Worm (Caenorhabditis elegans): ENCODE measurements around the gene hphd-1.

hphd-1 gene

ce11 chrII:12944587-12945126, 51.7 kb downstream of the hphd-1 start (continued):
- peak; percentile 96 for TF ChIP-seq elt-2 (tag; optimal IDR thresholded peaks at IDR 0.05)
- TF ChIP-seq dsc-1 (tag; optimal IDR thresholded peaks at IDR 0.05) = peak; percentile 97
- TF ChIP-seq mef-2 (tag; optimal IDR thresholded peaks at IDR 0.05) = peak; percentile 77
- TF ChIP-seq lsy-2 (tag; optimal IDR thresholded peaks at IDR 0.05) = peak; percentile 79 to 85
- TF ChIP-seq dpl-1 (GFP tag; optimal IDR thresholded peaks at IDR 0.05) = peak; percentile 57 to 71 (median 69)
- TF ChIP-seq sox-4 (tag; optimal IDR thresholded peaks at IDR 0.05) = peak; percentile 81
- TF ChIP-seq nhr-237 (tag; optimal IDR thresholded peaks at IDR 0.05) = peak; percentile 46
- peak; percentile 12 to 74 for TF ChIP-seq egl-27 (tag; optimal IDR thresholded peaks at IDR 0.05)
- peak; percentile 39 for TF ChIP-seq F16B12.6 (tag; optimal IDR thresholded peaks at IDR 0.05)
- peak; percentile 89 for TF ChIP-seq C04F5.9 (tag; optimal IDR thresholded peaks at IDR 0.05)
- TF ChIP-seq alr-1 (tag; optimal IDR thresholded peaks at IDR 0.05; ENCODE audit: borderline replicate concordance) = no peak
- TF ChIP-seq nhr-85 (tag) = peak; percentile 97
- no peak for TF ChIP-seq vab-15 (tag; optimal IDR thresholded peaks at IDR 0.05)
- TF ChIP-seq fkh-4 (tag; optimal IDR thresholded peaks at IDR 0.05; ENCODE audit: borderline replicate concordance) = peak; percentile 44
- peak; percentile 92 for TF ChIP-seq nhr-77 (tag; optimal IDR thresholded peaks at IDR 0.05)
- TF ChIP-seq fkh-10 (GFP tag; optimal IDR thresholded peaks at IDR 0.05) = peak; percentile 70
- TF ChIP-seq nhr-90 (tag; optimal IDR thresholded peaks at IDR 0.05; ENCODE audit: poor library complexity) = peak; percentile 99
- TF ChIP-seq isw-1 (GFP tag; IDR thresholded peaks at IDR 0.05) = peak; percentile 84
- TF ChIP-seq mep-1 (tag; optimal IDR thresholded peaks at IDR 0.05) = peak; percentile 80
- no peak for TF ChIP-seq zag-1 (tag; optimal IDR thresholded peaks at IDR 0.05)
- TF ChIP-seq tlp-1 (tag; optimal IDR thresholded peaks at IDR 0.05) = no peak
- TF ChIP-seq jun-1 (tag; optimal IDR thresholded peaks at IDR 0.05) = peak; percentile 88
- TF ChIP-seq nhr-11 (tag; optimal IDR thresholded peaks at IDR 0.05) = peak; percentile 70
- TF ChIP-seq snpc-4 (tag; optimal IDR thresholded peaks at IDR 0.05) = peak; percentile 100
- no peak for TF ChIP-seq sptf-1 (tag; optimal IDR thresholded peaks at IDR 0.05)
- no peak for TF ChIP-seq nhr-12 (tag; optimal IDR thresholded peaks at IDR 0.05)
- 0 out of 2 replicates have a peak, but pooled peaks have one; percentile 5 for TF ChIP-seq ets-5 (GFP tag; IDR thresholded peaks at IDR 0.05)
- TF ChIP-seq fkh-8 (tag; optimal IDR thresholded peaks at IDR 0.05) = peak; percentile 95
- TF ChIP-seq tbx-2 (tag; optimal IDR thresholded peaks at IDR 0.05) = peak; percentile 94
- peak; percentile 35 for TF ChIP-seq lin-15B (tag; optimal IDR thresholded peaks at IDR 0.05)
- TF ChIP-seq aha-1 (tag; optimal IDR thresholded peaks at IDR 0.05) = peak; percentile 25
- TF ChIP-seq ceh-8 (GFP tag; optimal IDR thresholded peaks at IDR 0.05) = peak; percentile 95
- TF ChIP-seq lin-13 (GFP tag; optimal IDR thresholded peaks at IDR 0.05) = peak; percentile 86
- TF ChIP-seq C16A3.4 (tag; optimal IDR thresholded peaks at IDR 0.05) = peak; percentile 63
- TF ChIP-seq elt-3 (tag; optimal IDR thresholded peaks at IDR 0.05) = peak; percentile 31 to 82 (median 52)
- TF ChIP-seq nhr-20 (tag; optimal IDR thresholded peaks at IDR 0.05) = peak; percentile 97
- peak; percentile 98 for TF ChIP-seq swsn-7 (tag; optimal IDR thresholded peaks at IDR 0.05)
- peak; percentile 76 for TF ChIP-seq skn-1 (tag; optimal IDR thresholded peaks at IDR 0.05)
- peak; percentile 87 for TF ChIP-seq efl-3 (GFP tag; optimal IDR thresholded peaks at IDR 0.05)
- TF ChIP-seq irx-1 (tag; optimal IDR thresholded peaks at IDR 0.05) = peak; percentile 95
- peak; percentile 98 for TF ChIP-seq nhr-19 (GFP tag; conservative IDR thresholded peaks at IDR 0.05)
- TF ChIP-seq ceh-88 (GFP tag; IDR thresholded peaks at IDR 0.05) = peak; percentile 89
- TF ChIP-seq egl-13 (tag; optimal IDR thresholded peaks at IDR 0.05) = peak; percentile 96
- peak; percentile 95 for TF ChIP-seq lin-14 (GFP tag; optimal IDR thresholded peaks at IDR 0.05)
- peak; percentile 55 to 95 for TF ChIP-seq ztf-11 (tag; optimal IDR thresholded peaks at IDR 0.05)
- TF ChIP-seq aly-2 (tag; optimal IDR thresholded peaks at IDR 0.05) = peak; percentile 93
- peak; percentile 62 for TF ChIP-seq pqm-1 (tag; optimal IDR thresholded peaks at IDR 0.05)
- no peak for TF ChIP-seq unc-62 (GFP tag; optimal IDR thresholded peaks at IDR 0.05)
- peak; percentile 91 for TF ChIP-seq lin-39 (tag; optimal IDR thresholded peaks at IDR 0.05)
- peak; percentile 49 for TF ChIP-seq hlh-4 (tag; optimal IDR thresholded peaks at IDR 0.05)
- TF ChIP-seq blmp-1 (tag; optimal IDR thresholded peaks at IDR 0.05) = peak; percentile 43
- TF ChIP-seq grh-1 (GFP tag; IDR thresholded peaks at IDR 0.05) = peak; percentile 97
- TF ChIP-seq nhr-76 (tag; optimal IDR thresholded peaks at IDR 0.05) = peak; percentile 42
